Worm (Caenorhabditis elegans) whole organism, young adult: ENCODE data around the gene mcm-6.

ENCODE experiments used
- B0019.2 ChIP-seq: fragments of 200-800 bp; sonication (Bioruptor generic); conservative IDR thresholded peaks from 2 replicates; pipeline ENCODE4 v1.3.6; 2022; ENCODE audit warnings: missing genetic modification reagents, missing genetic modification characterization, missing compliant biosample characterization
- C17E4.6 ChIP-seq: fragments of 200-800 bp; sonication (Bioruptor generic); IDR thresholded peaks from 2 replicates; pipeline ENCODE4 v1.3.6; 2022; ENCODE audit warnings: missing genetic modification reagents, missing genetic modification characterization, missing compliant biosample characterization
- F49E8.2 ChIP-seq: sonication (generic microtip); optimal IDR thresholded peaks from 3 replicates; lab custom pipeline; 2017; ENCODE audit warnings: missing genetic modification characterization, mild to moderate bottlenecking, missing compliant biosample characterization, antibody characterized with exemption, moderate library complexity; ENCODE audit not compliant: insufficient read depth
- F57A8.1 ChIP-seq: fragments of 200-800 bp; sonication (Bioruptor generic); optimal IDR thresholded peaks from 2 replicates; lab custom pipeline; 2018; ENCODE audit warnings: mild to moderate bottlenecking, missing genetic modification characterization, moderate library complexity, missing compliant biosample characterization
- K11D2.4 ChIP-seq: fragments of 200-800 bp; sonication (Bioruptor generic); IDR thresholded peaks from 2 replicates; pipeline ENCODE4 v1.3.6; 2022; ENCODE audit warnings: missing genetic modification reagents, missing genetic modification characterization, missing compliant biosample characterization
- Y53G8AR.9 ChIP-seq: fragments of 200-800 bp; sonication (Bioruptor generic); conservative IDR thresholded peaks from 2 replicates; pipeline ENCODE4 v1.3.6; 2022; ENCODE audit warnings: missing genetic modification reagents, missing genetic modification characterization, missing compliant biosample characterization
- ZK185.1 ChIP-seq: sonication (generic microtip); optimal IDR thresholded peaks from 2 replicates; lab custom pipeline; 2016; ENCODE audit warnings: mild to moderate bottlenecking, missing genetic modification characterization, missing compliant biosample characterization; ENCODE audit not compliant: poor library complexity, severe bottlenecking
- aptf-2 ChIP-seq: fragments of 200-800 bp; sonication (Bioruptor generic); conservative IDR thresholded peaks from 2 replicates; pipeline ENCODE4 v1.3.6; 2022; ENCODE audit warnings: missing genetic modification reagents, missing genetic modification characterization, missing compliant biosample characterization
- athp-1 ChIP-seq: sonication (generic microtip); optimal IDR thresholded peaks from 2 replicates; lab custom pipeline; 2017; ENCODE audit warnings: mild to moderate bottlenecking, missing genetic modification characterization, missing compliant biosample characterization
- attf-3 ChIP-seq: fragments of 200-800 bp; sonication (Bioruptor generic); conservative IDR thresholded peaks from 2 replicates; pipeline ENCODE4 v1.3.6; 2022; ENCODE audit warnings: missing genetic modification reagents, missing genetic modification characterization, missing compliant biosample characterization
- attf-6 ChIP-seq: fragments of 200-800 bp; sonication (Bioruptor generic); IDR thresholded peaks from 2 replicates; pipeline ENCODE4 v1.3.6; 2022; ENCODE audit warnings: missing genetic modification reagents, missing genetic modification characterization, missing compliant biosample characterization
- ccch-3 ChIP-seq: fragments of 200-800 bp; sonication (Bioruptor generic); optimal IDR thresholded peaks from 2 replicates; lab custom pipeline; 2018; ENCODE audit warnings: mild to moderate bottlenecking, missing genetic modification characterization, missing compliant biosample characterization
- cebp-1 ChIP-seq, 2 experiments: fragments of 200-800 bp in 1 of 2; sonication (Bioruptor generic) in 1 of 2; sonication (generic microtip) in 1 of 2; IDR thresholded peaks in 1 of 2; optimal IDR thresholded peaks in 1 of 2; 2 replicates each; pipeline versions ENCODE4 v1.3.6 to Lab custom; 2017 to 2022; ENCODE audit warnings: missing compliant biosample characterization in 2 of 2, missing genetic modification characterization in 2 of 2, mild to moderate bottlenecking in 1 of 2, missing genetic modification reagents in 1 of 2, moderate library complexity in 1 of 2
- cebp-2 ChIP-seq: fragments of 200-800 bp; sonication (Bioruptor generic); IDR thresholded peaks from 2 replicates; pipeline ENCODE4 v1.3.6; 2022; ENCODE audit warnings: missing genetic modification characterization, missing compliant biosample characterization
- ceh-58 ChIP-seq: fragments of 200-800 bp; sonication (Bioruptor generic); IDR thresholded peaks from 2 replicates; pipeline ENCODE4 v1.3.6; 2022; ENCODE audit warnings: missing genetic modification characterization, missing compliant biosample characterization
- ceh-79 ChIP-seq: sonication (generic microtip); optimal IDR thresholded peaks from 2 replicates; lab custom pipeline; 2017; ENCODE audit warnings: mild to moderate bottlenecking, missing genetic modification characterization, missing compliant biosample characterization
- dox-1 ChIP-seq: fragments of 200-800 bp; sonication (Bioruptor generic); IDR thresholded peaks from 2 replicates; pipeline ENCODE4 v1.3.6; 2022; ENCODE audit warnings: missing genetic modification reagents, missing genetic modification characterization, missing compliant biosample characterization
- dpff-1 ChIP-seq: sonication (generic microtip); optimal IDR thresholded peaks from 2 replicates; lab custom pipeline; 2017; ENCODE audit warnings: mild to moderate bottlenecking, missing genetic modification characterization, missing compliant biosample characterization
- efl-1 ChIP-seq: fragments of 150-350 bp; optimal IDR thresholded peaks from 2 replicates; lab custom pipeline; 2014; ENCODE audit warnings: missing biosample characterization, missing genetic modification reagents, missing genetic modification characterization
- egl-18 ChIP-seq: fragments of 200-800 bp; sonication (Bioruptor generic); IDR thresholded peaks from 2 replicates; pipeline ENCODE4 v1.3.6; 2022; ENCODE audit warnings: missing genetic modification reagents, missing genetic modification characterization, missing compliant biosample characterization
- egl-44 ChIP-seq: fragments of 200-800 bp; sonication (Bioruptor generic); IDR thresholded peaks from 2 replicates; pipeline ENCODE4 v1.3.6; 2022; ENCODE audit warnings: missing genetic modification reagents, missing genetic modification characterization, missing compliant biosample characterization
- ekl-4 ChIP-seq: fragments of 200-800 bp; sonication (Bioruptor generic); IDR thresholded peaks from 2 replicates; pipeline ENCODE4 v1.3.6; 2022; ENCODE audit warnings: missing genetic modification reagents, missing genetic modification characterization, missing compliant biosample characterization
- ets-4 ChIP-seq: fragments of 200-800 bp; sonication (Bioruptor generic); optimal IDR thresholded peaks from 2 replicates; lab custom pipeline; 2018; ENCODE audit warnings: mild to moderate bottlenecking, missing genetic modification characterization, missing compliant biosample characterization
- fkh-3 ChIP-seq: sonication (generic microtip); optimal IDR thresholded peaks from 2 replicates; lab custom pipeline; 2016; ENCODE audit warnings: mild to moderate bottlenecking, missing genetic modification characterization, missing compliant biosample characterization
- gei-17 ChIP-seq: fragments of 200-800 bp; sonication (Bioruptor generic); optimal IDR thresholded peaks from 2 replicates; lab custom pipeline; 2018; ENCODE audit warnings: mild to moderate bottlenecking, missing genetic modification characterization, missing compliant biosample characterization
- hlh-26 ChIP-seq: fragments of 200-800 bp; sonication (Bioruptor generic); conservative IDR thresholded peaks from 2 replicates; pipeline ENCODE4 v1.3.6; 2022; ENCODE audit warnings: missing genetic modification reagents, missing genetic modification characterization, missing compliant biosample characterization
- lin-26 ChIP-seq: fragments of 200-800 bp; sonication (Bioruptor generic); IDR thresholded peaks from 2 replicates; pipeline ENCODE4 v1.3.6; 2022; ENCODE audit warnings: missing genetic modification reagents, missing genetic modification characterization, missing compliant biosample characterization
- lin-54 ChIP-seq: fragments of 200-800 bp; sonication (Bioruptor generic); optimal IDR thresholded peaks from 2 replicates; lab custom pipeline; 2018; ENCODE audit warnings: mild to moderate bottlenecking, missing genetic modification characterization, missing compliant biosample characterization
- lir-1 ChIP-seq: fragments of 200-800 bp; sonication (Bioruptor generic); conservative IDR thresholded peaks from 2 replicates; pipeline ENCODE4 v1.3.6; 2022; ENCODE audit warnings: missing genetic modification reagents, missing genetic modification characterization, missing compliant biosample characterization
- lsy-27 ChIP-seq: sonication (generic microtip); optimal IDR thresholded peaks from 2 replicates; lab custom pipeline; 2017; ENCODE audit warnings: missing genetic modification characterization, mild to moderate bottlenecking, missing compliant biosample characterization, antibody characterized with exemption, missing genotype, borderline replicate concordance; ENCODE audit not compliant: insufficient read depth
- mcd-1 ChIP-seq: fragments of 200-800 bp; sonication (Bioruptor generic); IDR thresholded peaks from 2 replicates; pipeline ENCODE4 v1.3.6; 2022; ENCODE audit warnings: missing genetic modification reagents, missing genetic modification characterization, missing compliant biosample characterization
- mes-4 ChIP-seq: sonication (generic microtip); optimal IDR thresholded peaks from 2 replicates; lab custom pipeline; 2016; ENCODE audit warnings: missing genotype, missing genetic modification characterization, missing compliant biosample characterization
- nfya-2 ChIP-seq: fragments of 200-800 bp; sonication (Bioruptor generic); IDR thresholded peaks from 2 replicates; pipeline ENCODE4 v1.3.6; 2022; ENCODE audit warnings: missing genetic modification reagents, missing genetic modification characterization, missing compliant biosample characterization
- nhr-120 ChIP-seq: fragments of 200-800 bp; sonication (Bioruptor generic); IDR thresholded peaks from 2 replicates; pipeline ENCODE4 v1.3.6; 2022; ENCODE audit warnings: missing genetic modification characterization, missing compliant biosample characterization
- nhr-27 ChIP-seq: fragments of 200-800 bp; sonication (Bioruptor generic); optimal IDR thresholded peaks from 2 replicates; lab custom pipeline; 2018; ENCODE audit warnings: mild to moderate bottlenecking, missing genetic modification characterization, moderate library complexity, missing compliant biosample characterization
- nhr-80 ChIP-seq: sonication (generic microtip); optimal IDR thresholded peaks from 2 replicates; lab custom pipeline; 2016; ENCODE audit warnings: missing genetic modification characterization, missing compliant biosample characterization
- pha-4 ChIP-seq: fragments of 150-350 bp; sonication (generic microtip); optimal IDR thresholded peaks from 2 replicates; lab custom pipeline; 2014; ENCODE audit warnings: missing biosample characterization, missing genetic modification reagents, missing genetic modification characterization
- snpc-1.1 ChIP-seq: sonication (generic microtip); optimal IDR thresholded peaks from 2 replicates; lab custom pipeline; 2017; ENCODE audit warnings: missing genetic modification characterization, mild to moderate bottlenecking, missing compliant biosample characterization, antibody characterized with exemption, moderate library complexity, missing genotype, missing genetic modification reagents; ENCODE audit not compliant: insufficient read depth
- sptf-2 ChIP-seq: fragments of 200-800 bp; sonication (Bioruptor generic); optimal IDR thresholded peaks from 2 replicates; lab custom pipeline; 2018; ENCODE audit warnings: mild to moderate bottlenecking, missing genetic modification characterization, missing compliant biosample characterization
- tbp1 ChIP-seq: fragments of 200-800 bp; sonication (Bioruptor generic); optimal IDR thresholded peaks from 2 replicates; lab custom pipeline; 2018; ENCODE audit warnings: mild to moderate bottlenecking, missing genetic modification characterization, missing compliant biosample characterization
- tbx-9 ChIP-seq: sonication (generic microtip); optimal IDR thresholded peaks from 2 replicates; lab custom pipeline; 2016; ENCODE audit warnings: borderline replicate concordance, missing genetic modification characterization, inconsistent platforms, missing compliant biosample characterization
- unc-130 ChIP-seq: sonication (generic microtip); optimal IDR thresholded peaks from 2 replicates; lab custom pipeline; 2016; ENCODE audit warnings: missing genetic modification reagents, missing genetic modification characterization, missing compliant biosample characterization
- unc-62 ChIP-seq: fragments of 150-350 bp; optimal IDR thresholded peaks from 2 replicates; lab custom pipeline; 2014; ENCODE audit warnings: missing biosample characterization, missing genetic modification reagents, missing genetic modification characterization
- ztf-22 ChIP-seq: fragments of 200-800 bp; sonication (Bioruptor generic); optimal IDR thresholded peaks from 2 replicates; lab custom pipeline; 2018; ENCODE audit warnings: mild to moderate bottlenecking, missing genetic modification characterization, moderate library complexity, missing compliant biosample characterization
- ztf-28 ChIP-seq: fragments of 200-800 bp; sonication (Bioruptor generic); IDR thresholded peaks from 2 replicates; pipeline ENCODE4 v1.3.6; 2022; ENCODE audit warnings: missing genetic modification reagents, missing genetic modification characterization, missing compliant biosample characterization
- ztf-3 ChIP-seq: fragments of 200-800 bp; sonication (Bioruptor generic); optimal IDR thresholded peaks from 2 replicates; lab custom pipeline; 2018; ENCODE audit warnings: mild to moderate bottlenecking, missing genetic modification characterization, missing compliant biosample characterization
- ztf-6 ChIP-seq: fragments of 200-800 bp; sonication (Bioruptor generic); IDR thresholded peaks from 2 replicates; pipeline ENCODE4 v1.3.6; 2022; ENCODE audit warnings: missing genetic modification reagents, missing genetic modification characterization, missing compliant biosample characterization

The mcm-6 gene

DNA sequence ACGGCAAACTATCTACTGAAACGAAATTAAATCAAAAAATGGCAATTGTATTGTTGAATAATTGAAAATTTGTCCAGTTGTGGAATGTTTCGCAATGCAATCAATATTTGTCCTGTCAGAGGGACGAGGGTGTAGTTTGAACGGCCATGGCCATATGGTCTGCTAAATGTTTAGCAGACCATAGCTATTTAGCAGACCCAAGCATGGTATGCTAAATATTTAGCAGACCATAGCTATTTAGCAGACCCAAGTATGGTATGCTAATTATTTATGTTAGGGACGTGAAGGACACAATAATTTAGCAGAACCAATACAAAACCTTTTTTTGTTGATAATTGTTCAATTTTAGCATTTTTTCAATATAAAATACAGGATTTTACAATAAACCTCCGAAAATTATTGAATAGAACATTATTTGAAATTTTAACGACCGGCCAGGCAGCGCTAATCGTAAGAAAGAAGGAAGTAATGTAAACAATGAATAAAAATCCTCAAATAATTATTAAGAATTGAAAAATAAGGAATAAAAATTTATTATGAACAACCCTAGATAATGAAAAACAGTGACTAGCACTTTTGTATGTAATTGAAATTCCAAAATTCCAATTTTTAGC lies 10.9 kb downstream of the mcm-6 start, which contains the start of gene riok-3 (continued):
- TF ChIP-seq lin-26 (GFP tag; lab: Robert Waterston, UW) (0 out of 2 replicates have a peak, but pooled peaks have one; percentile 25), K11D2.4 (GFP tag; lab: Robert Waterston, UW) (peak; percentile 38; the same call in 1 of the 2 replicates), mes-4 (no peak), ztf-22 (GFP tag; lab: Kevin White, UChicago) (no peak), cebp-2 (GFP tag; lab: Robert Waterston, UW) (no peak), aptf-2 (no peak), pha-4 (tag; lab: Kevin White, UChicago) (no peak), nhr-80 (no peak), athp-1 (tag; lab: Kevin White, UChicago) (no peak), sptf-2 (GFP tag; lab: Kevin White, UChicago) (no peak), snpc-1.1 (tag; lab: Kevin White, UChicago) (no peak), fkh-3 (no peak), dox-1 (peak; percentile 33; the same call in 1 of the 2 replicates), nhr-27 (no peak), ceh-58 (GFP tag; lab: Robert Waterston, UW) (no peak), attf-6 (GFP tag; lab: Robert Waterston, UW) (no peak), F49E8.2 (no peak), attf-3 (GFP tag; lab: Robert Waterston, UW) (0 out of 2 replicates have a peak, but pooled peaks have one; percentile 7), Y53G8AR.9 (peak; percentile 75), F57A8.1 (GFP tag; lab: Kevin White, UChicago) (no peak), unc-130 (GFP tag; lab: Kevin White, UChicago) (no peak), lsy-27 (no peak), efl-1 (GFP tag; lab: Kevin White, UChicago) (no peak), ets-4 (GFP tag; lab: Kevin White, UChicago) (no peak), unc-62 (no peak), ccch-3 (GFP tag; lab: Kevin White, UChicago) (no peak), dpff-1 (tag; lab: Kevin White, UChicago) (peak; percentile 36), ceh-79 (no peak), lin-54 (GFP tag; lab: Kevin White, UChicago) (no peak), ztf-28 (GFP tag; lab: Robert Waterston, UW) (no peak), ztf-3 (GFP tag; lab: Kevin White, UChicago) (peak; percentile 19), tbx-9 (no peak), ztf-6 (GFP tag; lab: Robert Waterston, UW) (no peak), B0019.2 (no peak), hlh-26 (GFP tag; lab: Robert Waterston, UW) (no peak), nhr-120 (no peak), gei-17 (GFP tag; lab: Kevin White, UChicago) (no peak), ZK185.1 (tag; lab: Kevin White, UChicago) (peak; percentile 40), egl-18 (GFP tag; lab: Robert Waterston, UW) (no peak), lir-1 (GFP tag; lab: Robert Waterston, UW) (no peak), mcd-1 (GFP tag; lab: Robert Waterston, UW) (peak; percentile 33; the same call in 1 of the 2 replicates), ekl-4 (peak; percentile 50), C17E4.6 (no peak), nfya-2 (GFP tag; lab: Robert Waterston, UW) (no peak), egl-44 (GFP tag; lab: Robert Waterston, UW) (no peak), cebp-1 (GFP tag; IDR thresholded peaks at IDR 0.05; lab: Robert Waterston, UW) (peak; percentile 74; the same call in 1 of the 2 replicates), cebp-1 (tag; optimal IDR thresholded peaks at IDR 0.05; lab: Kevin White, UChicago) (peak; percentile 94), tbp1 (GFP tag; lab: Kevin White, UChicago) (peak; percentile 15)
